Fruit fly (Drosophila melanogaster): ENCODE results near the gene Cds.
A peak's percentile ranks its signal among the peaks of the same experiment; 100 is the strongest.

DNA sequence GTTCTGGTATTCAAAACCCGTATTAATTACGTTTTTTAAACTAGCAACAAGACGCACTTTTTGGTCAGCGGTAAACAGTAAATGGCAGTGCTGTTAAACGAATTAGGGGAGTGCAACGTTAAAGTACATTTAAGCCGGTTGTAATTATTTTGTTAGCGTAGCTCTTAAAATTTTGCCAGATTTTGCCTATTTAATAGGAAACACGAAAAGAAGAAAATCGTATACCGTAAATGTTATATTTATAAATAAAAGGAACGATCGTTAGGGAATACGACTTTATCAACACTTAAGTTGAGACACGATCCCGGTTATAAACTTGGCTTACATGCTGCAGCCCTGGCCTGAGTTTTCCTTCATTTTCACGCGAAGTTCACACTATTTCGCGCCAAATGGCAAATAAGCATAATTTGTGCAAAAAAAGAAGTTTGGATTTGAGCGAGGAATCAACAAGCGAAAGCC is 9.9 kb downstream of the Cds start, which contains the start of the genes Setx and mus301:
- TF ChIP-seq Blimp-1 (GFP tag; optimal IDR thresholded peaks at IDR 0.05), result peak; percentile 31
- TF ChIP-seq CG16779 (tag; optimal IDR thresholded peaks at IDR 0.05), result no peak
